Worm (Caenorhabditis elegans): ENCODE results near the gene T28D9.1.

Gene T28D9.1

ce11 chrII:6484876-6485526 lies 7.2 kb upstream of the T28D9.1 start, which contains the start of the genes lido-16 and plpp-1.2:
Gene lido-16 (minus strand): TSS chrII:6484976.
Gene plpp-1.2 (plus strand): TSS chrII:6485476.
- TF ChIP-seq B0310.2 (tag; optimal IDR thresholded peaks at IDR 0.05) (no peak), flt-1 (GFP tag; IDR thresholded peaks at IDR 0.05) (no peak), aly-1 (tag; optimal IDR thresholded peaks at IDR 0.05) (no peak), hmbx-1 (tag; optimal IDR thresholded peaks at IDR 0.05) (no peak), pes-1 (GFP tag; IDR thresholded peaks at IDR 0.05) (no peak), ets-7 (tag; optimal IDR thresholded peaks at IDR 0.05) (no peak), tra-4 (tag; optimal IDR thresholded peaks at IDR 0.05) (no peak), sea-1 (GFP tag; conservative IDR thresholded peaks at IDR 0.05) (no peak), hmg-4 (GFP tag; optimal IDR thresholded peaks at IDR 0.05) (no peak), hnd-1 (tag; optimal IDR thresholded peaks at IDR 0.05) (no peak), tbx-37 (GFP tag; conservative IDR thresholded peaks at IDR 0.05) (no peak), F13C5.2 (tag; optimal IDR thresholded peaks at IDR 0.05) (no peak), ceh-36 (tag; optimal IDR thresholded peaks at IDR 0.05) (no peak), ceh-13 (GFP tag; optimal IDR thresholded peaks at IDR 0.05) (no peak)

- no peak for TF ChIP-seq ceh-13 (GFP tag; optimal IDR thresholded peaks at IDR 0.05)
- no peak for TF ChIP-seq sea-1 (GFP tag; conservative IDR thresholded peaks at IDR 0.05)
Observed at ce11 chrII:6486344-6486743, 5.9 kb upstream of the T28D9.1 start.

ce11 chrII:6489711-6490184 lies 2.5 kb upstream of the T28D9.1 start, which contains the start of the genes snr-3 and rsp-5:
Gene snr-3 (minus strand): TSS chrII:6489761.
Gene rsp-5 (plus strand): TSS chrII:6490165.
- no peak for TF ChIP-seq flt-1 (GFP tag; IDR thresholded peaks at IDR 0.05)
- no peak for TF ChIP-seq ceh-36 (tag; optimal IDR thresholded peaks at IDR 0.05)
- no peak for TF ChIP-seq ets-7 (tag; optimal IDR thresholded peaks at IDR 0.05)
- no peak for TF ChIP-seq ama-1 (optimal IDR thresholded peaks at IDR 0.05)
- no peak for TF ChIP-seq tbx-11 (GFP tag; IDR thresholded peaks at IDR 0.05)
- no peak for TF ChIP-seq hnd-1 (tag; optimal IDR thresholded peaks at IDR 0.05)

ce11 chrII:6491187-6491586 lies 1.0 kb upstream of the T28D9.1 start:
- no peak for TF ChIP-seq ama-1 (optimal IDR thresholded peaks at IDR 0.05)
- TF ChIP-seq tbx-11 (GFP tag; IDR thresholded peaks at IDR 0.05), result no peak
- TF ChIP-seq hnd-1 (tag; optimal IDR thresholded peaks at IDR 0.05), result no peak
- TF ChIP-seq sea-1 (GFP tag; conservative IDR thresholded peaks at IDR 0.05), result no peak

- no peak for TF ChIP-seq pes-1 (GFP tag; IDR thresholded peaks at IDR 0.05)
Observed at ce11 chrII:6493139-6493538, 937 bp downstream of the T28D9.1 start.

- TF ChIP-seq aly-1 (tag; optimal IDR thresholded peaks at IDR 0.05) (no peak), tbx-11 (GFP tag; IDR thresholded peaks at IDR 0.05) (0 out of 2 replicates have a peak, but pooled peaks have one; percentile 5), F13C5.2 (tag; optimal IDR thresholded peaks at IDR 0.05) (peak; percentile 5)
Observed at ce11 chrII:6493709-6494326, 1.6 kb downstream of the T28D9.1 start.

- TF ChIP-seq sea-1 (GFP tag; conservative IDR thresholded peaks at IDR 0.05) (no peak), ama-1 (optimal IDR thresholded peaks at IDR 0.05) (no peak), pes-1 (GFP tag; IDR thresholded peaks at IDR 0.05) (no peak), F13C5.2 (tag; optimal IDR thresholded peaks at IDR 0.05) (no peak), B0310.2 (tag; optimal IDR thresholded peaks at IDR 0.05) (no peak), hnd-1 (tag; optimal IDR thresholded peaks at IDR 0.05) (no peak), scrt-1 (GFP tag; IDR thresholded peaks at IDR 0.05) (no peak), hmbx-1 (tag; optimal IDR thresholded peaks at IDR 0.05) (no peak), ceh-36 (tag; optimal IDR thresholded peaks at IDR 0.05) (no peak), flt-1 (GFP tag; IDR thresholded peaks at IDR 0.05) (no peak), tbx-37 (GFP tag; conservative IDR thresholded peaks at IDR 0.05) (no peak), ceh-13 (GFP tag; optimal IDR thresholded peaks at IDR 0.05) (no peak), tra-4 (tag; optimal IDR thresholded peaks at IDR 0.05) (no peak), tbx-11 (GFP tag; IDR thresholded peaks at IDR 0.05) (no peak), aly-1 (tag; optimal IDR thresholded peaks at IDR 0.05) (no peak), hmg-4 (GFP tag; optimal IDR thresholded peaks at IDR 0.05) (no peak)
Observed at ce11 chrII:6496496-6496895, 4.3 kb downstream of the T28D9.1 start.

ce11 chrII:6497137-6497536 lies 4.9 kb downstream of the T28D9.1 start:
- no peak for TF ChIP-seq hmg-4 (GFP tag; optimal IDR thresholded peaks at IDR 0.05)

- no peak for TF ChIP-seq flt-1 (GFP tag; IDR thresholded peaks at IDR 0.05)
- no peak for TF ChIP-seq hnd-1 (tag; optimal IDR thresholded peaks at IDR 0.05)
- TF ChIP-seq B0310.2 (tag; optimal IDR thresholded peaks at IDR 0.05), result no peak
- TF ChIP-seq ama-1 (optimal IDR thresholded peaks at IDR 0.05), result no peak
- no peak for TF ChIP-seq ceh-36 (tag; optimal IDR thresholded peaks at IDR 0.05)
Observed at ce11 chrII:6498609-6499008, 6.4 kb downstream of the T28D9.1 start.

All from whole organism, early embryonic.